Worm (Caenorhabditis elegans): ENCODE results near the gene efk-1.

- TF ChIP-seq T22C8.4 (GFP tag; IDR thresholded peaks at IDR 0.05) = no peak
- no peak for TF ChIP-seq med-1 (GFP tag; optimal IDR thresholded peaks at IDR 0.05; ENCODE audit: insufficient read depth)
- TF ChIP-seq tab-1 (GFP tag; IDR thresholded peaks at IDR 0.05) = no peak
- TF ChIP-seq ztf-29 (GFP tag; IDR thresholded peaks at IDR 0.05) = no peak
- no peak for TF ChIP-seq flt-1 (GFP tag; IDR thresholded peaks at IDR 0.05)
These were observed 10.5 kb downstream of the efk-1 start, which contains the start of gene anmt-2 for ce11 chrIII:6157708-6158321.

Data from whole organism, midembryonic.